Worm (Caenorhabditis elegans) whole organism, L1 larva: ENCODE data around the gene R151.8.

Experiments used
- dsc-1 ChIP-seq: sonication (generic microtip); optimal IDR thresholded peaks from 2 replicates; lab custom pipeline; 2016; ENCODE audit warnings: mild to moderate bottlenecking, missing genetic modification characterization, missing compliant biosample characterization
- pqm-1 ChIP-seq: sonication (generic microtip); optimal IDR thresholded peaks from 3 replicates; lab custom pipeline; 2017; ENCODE audit warnings: missing biosample characterization, missing genetic modification characterization
- sox-4 ChIP-seq: sonication (generic microtip); optimal IDR thresholded peaks from 2 replicates; lab custom pipeline; 2016; ENCODE audit warnings: missing genetic modification characterization, missing compliant biosample characterization

DNA sequence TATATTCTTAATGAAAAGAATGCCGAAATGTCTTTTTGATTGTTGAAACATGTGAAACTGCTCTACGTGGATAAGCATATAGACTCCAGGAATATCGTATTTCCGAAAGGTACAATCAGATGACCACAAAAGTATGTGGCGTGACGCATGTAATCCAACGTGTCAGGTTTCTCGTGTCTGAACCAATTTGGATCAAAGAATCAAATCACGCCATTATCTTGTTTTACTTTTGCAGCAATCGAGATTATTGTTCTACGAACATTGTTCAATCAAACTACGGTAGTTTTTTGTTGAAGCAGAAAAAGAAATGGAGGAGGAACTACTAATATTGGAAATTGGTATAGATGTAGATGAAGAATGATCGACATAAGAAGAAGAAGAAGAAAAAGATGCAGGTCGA is 44.1 kb upstream of the R151.8 start:
- TF ChIP-seq pqm-1 (tag; lab: Kevin White, UChicago) (no peak), sox-4 (no peak), dsc-1 (no peak)
